Worm (Caenorhabditis elegans): ENCODE measurements around the gene cup-14.

The cup-14 gene

DNA sequence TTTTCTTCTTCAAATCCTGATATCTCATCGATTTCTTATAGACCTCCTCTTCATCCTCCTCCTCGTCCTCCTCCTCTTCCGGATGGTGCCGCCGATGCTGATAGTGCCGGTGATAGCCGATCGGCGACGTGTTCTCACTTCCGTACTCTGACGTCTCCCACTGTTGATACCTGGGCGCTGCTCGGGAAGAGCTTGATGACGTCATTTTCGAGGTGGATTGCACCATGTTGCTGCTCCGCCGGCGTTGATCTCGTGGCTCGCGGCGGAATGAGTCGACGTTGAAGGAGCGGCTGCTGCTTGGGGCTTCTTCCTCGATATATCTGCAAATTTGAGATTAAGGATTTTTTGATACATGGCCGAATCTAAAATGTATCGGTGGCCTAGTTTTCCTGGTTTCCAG, 33.6 kb downstream of the cup-14 start:
- TF ChIP-seq nhr-90 (tag; optimal IDR thresholded peaks at IDR 0.05) (no peak), ceh-40 (GFP tag; IDR thresholded peaks at IDR 0.05) (no peak), efl-1 (GFP tag; optimal IDR thresholded peaks at IDR 0.05) (no peak), egrh-3 (GFP tag; IDR thresholded peaks at IDR 0.05) (peak; percentile 26; the same call in 1 of the 2 replicates), B0261.1 (tag; optimal IDR thresholded peaks at IDR 0.05) (no peak), madf-3 (GFP tag; IDR thresholded peaks at IDR 0.05) (no peak), Y53G8AR.9 (GFP tag; conservative IDR thresholded peaks at IDR 0.05) (no peak), nfyb-1 (GFP tag; IDR thresholded peaks at IDR 0.05) (no peak), attf-6 (GFP tag; IDR thresholded peaks at IDR 0.05) (no peak), zfh-2 (GFP tag; conservative IDR thresholded peaks at IDR 0.05) (peak; percentile 72), egl-18 (GFP tag; IDR thresholded peaks at IDR 0.05) (no peak), ztf-6 (GFP tag; IDR thresholded peaks at IDR 0.05) (no peak), ekl-4 (GFP tag; IDR thresholded peaks at IDR 0.05) (no peak), die-1 (tag; optimal IDR thresholded peaks at IDR 0.05) (no peak), him-1 (tag; optimal IDR thresholded peaks at IDR 0.05) (no peak), F23B12.7 (tag; optimal IDR thresholded peaks at IDR 0.05; ENCODE audit: insufficient read depth) (no peak), C17E4.6 (GFP tag; IDR thresholded peaks at IDR 0.05) (no peak), hmg-20 (GFP tag; IDR thresholded peaks at IDR 0.05) (no peak)

ce11 chrII:13835724-13836307, 36.2 kb downstream of the cup-14 start, which contains the start of gene ins-37:
TSS of gene ins-37 (minus strand) at chrII:13836107.
- TF ChIP-seq dox-1 (GFP tag; IDR thresholded peaks at IDR 0.05) (peak; percentile 44; the same call in 1 of the 2 replicates), attf-6 (GFP tag; IDR thresholded peaks at IDR 0.05) (peak; percentile 93), snpc-1.1 (tag; optimal IDR thresholded peaks at IDR 0.05; ENCODE audit: insufficient read depth) (peak; percentile 92), tbp1 (GFP tag; optimal IDR thresholded peaks at IDR 0.05) (peak; percentile 52), Y79H2A.3 (GFP tag; conservative IDR thresholded peaks at IDR 0.05) (0 out of 2 replicates have a peak, but pooled peaks have one; percentile 46), madf-6 (GFP tag; IDR thresholded peaks at IDR 0.05) (peak; percentile 62; the same call in 1 of the 2 replicates), pbrm-1 (GFP tag; IDR thresholded peaks at IDR 0.05) (0 out of 2 replicates have a peak, but pooled peaks have one; percentile 43), hmg-1.2 (GFP tag; IDR thresholded peaks at IDR 0.05) (peak; percentile 35; the same call in 1 of the 2 replicates), madf-8 (GFP tag; conservative IDR thresholded peaks at IDR 0.05) (peak; percentile 27; the same call in 1 of the 2 replicates), F33H1.4 (GFP tag; IDR thresholded peaks at IDR 0.05) (0 out of 2 replicates have a peak, but pooled peaks have one; percentile 11), D2030.7 (GFP tag; IDR thresholded peaks at IDR 0.05) (peak; percentile 81), mcd-1 (GFP tag; IDR thresholded peaks at IDR 0.05) (0 out of 2 replicates have a peak, but pooled peaks have one; percentile 7), ekl-4 (GFP tag; IDR thresholded peaks at IDR 0.05) (0 out of 2 replicates have a peak, but pooled peaks have one; percentile 42), lin-26 (GFP tag; IDR thresholded peaks at IDR 0.05) (peak; percentile 95), snpc-3.4 (tag; optimal IDR thresholded peaks at IDR 0.05) (peak; percentile 73), F49E8.2 (tag; optimal IDR thresholded peaks at IDR 0.05; ENCODE audit: insufficient read depth) (peak; percentile 46), madf-3 (GFP tag; IDR thresholded peaks at IDR 0.05) (0 out of 2 replicates have a peak, but pooled peaks have one; percentile 3), aptf-3 (GFP tag; IDR thresholded peaks at IDR 0.05) (0 out of 2 replicates have a peak, but pooled peaks have one; percentile 10), B0336.3 (GFP tag; IDR thresholded peaks at IDR 0.05) (0 out of 2 replicates have a peak, but pooled peaks have one; percentile 39), snpc-1.3 (tag; optimal IDR thresholded peaks at IDR 0.05; ENCODE audit: insufficient read depth) (peak; percentile 47), snpc-4 (GFP tag; optimal IDR thresholded peaks at IDR 0.05) (peak; percentile 86), snpc-4 (tag; optimal IDR thresholded peaks at IDR 0.05) (peak; percentile 68 to 95 (median 90)), aptf-2 (GFP tag; conservative IDR thresholded peaks at IDR 0.05) (peak; percentile 92), nfyb-1 (GFP tag; IDR thresholded peaks at IDR 0.05) (0 out of 2 replicates have a peak, but pooled peaks have one; percentile 36), lsl-1 (GFP tag; optimal IDR thresholded peaks at IDR 0.05) (peak; percentile 62)
